Fruit fly (Drosophila melanogaster) whole organism, embryonic: ENCODE results near the gene CG12728.

Experiments used
- Abd-B ChIP-seq: fragments of 200-800 bp; sonication (Bioruptor generic); optimal IDR thresholded peaks from 2 replicates; lab custom pipeline; 2018; ENCODE audit warnings: missing biosample characterization, mild to moderate bottlenecking, missing genetic modification characterization, moderate library complexity
- CG10462 ChIP-seq: fragments of 200-800 bp; sonication (Bioruptor generic); optimal IDR thresholded peaks from 2 replicates; lab custom pipeline; 2016; ENCODE audit warnings: missing biosample characterization, missing genetic modification characterization
- CG10654 ChIP-seq: fragments of 200-800 bp; sonication (Bioruptor generic); optimal IDR thresholded peaks from 2 replicates; lab custom pipeline; 2016; ENCODE audit warnings: missing biosample characterization, missing genetic modification characterization
- CG10959 ChIP-seq: fragments of 200-800 bp; sonication (Bioruptor generic); IDR thresholded peaks from 2 replicates; pipeline ENCODE4 v1.3.6; 2022; ENCODE audit warnings: missing biosample characterization, missing genetic modification characterization
- CG10979 ChIP-seq: fragments of 200-800 bp; sonication (Bioruptor generic); optimal IDR thresholded peaks from 2 replicates; lab custom pipeline; 2018; ENCODE audit warnings: missing biosample characterization, mild to moderate bottlenecking, missing genetic modification characterization, moderate library complexity
- CG11695 ChIP-seq: fragments of 200-800 bp; sonication (Bioruptor generic); IDR thresholded peaks from 3 replicates; pipeline ENCODE4 v1.3.6; 2022; ENCODE audit warnings: missing biosample characterization, missing genetic modification characterization
- CG14014 ChIP-seq: fragments of 200-800 bp; sonication (Bioruptor generic); IDR thresholded peaks from 2 replicates; pipeline ENCODE4 v1.3.6; 2022; ENCODE audit warnings: missing biosample characterization, missing genetic modification characterization
- CG15011 ChIP-seq: fragments of 200-800 bp; sonication (Bioruptor generic); optimal IDR thresholded peaks from 3 replicates; lab custom pipeline; 2018; ENCODE audit warnings: missing biosample characterization, mild to moderate bottlenecking, missing genetic modification characterization
- CG15514 ChIP-seq: fragments of 200-800 bp; sonication (Bioruptor generic); optimal IDR thresholded peaks from 3 replicates; lab custom pipeline; 2017; ENCODE audit warnings: missing biosample characterization, missing genetic modification characterization, mild to moderate bottlenecking, moderate library complexity, missing genetic modification reagents
- CG15601 ChIP-seq: fragments of 200-800 bp; sonication (Bioruptor generic); optimal IDR thresholded peaks from 3 replicates; lab custom pipeline; 2019; ENCODE audit warnings: missing biosample characterization, mild to moderate bottlenecking, missing genetic modification characterization, moderate library complexity
- CG16779 ChIP-seq: fragments of 200-800 bp; sonication (Bioruptor generic); IDR thresholded peaks from 2 replicates; pipeline ENCODE4 v1.3.6; 2022; ENCODE audit warnings: missing biosample characterization, missing genetic modification characterization
- CG1792 ChIP-seq: fragments of 200-800 bp; sonication (Bioruptor generic); optimal IDR thresholded peaks from 2 replicates; lab custom pipeline; 2016; ENCODE audit warnings: missing biosample characterization, missing genetic modification characterization
- CG2889 ChIP-seq: fragments of 200-800 bp; sonication (Bioruptor generic); IDR thresholded peaks from 3 replicates; pipeline ENCODE4 v1.3.6; 2022; ENCODE audit warnings: missing biosample characterization, missing genetic modification characterization
- CG31365 ChIP-seq: fragments of 200-800 bp; sonication (Bioruptor generic); optimal IDR thresholded peaks from 2 replicates; lab custom pipeline; 2018; ENCODE audit warnings: missing biosample characterization, mild to moderate bottlenecking, missing genetic modification characterization
- CG34422 ChIP-seq: fragments of 200-800 bp; sonication (Bioruptor generic); IDR thresholded peaks from 3 replicates; pipeline ENCODE4 v1.3.6; 2022; ENCODE audit warnings: missing biosample characterization, missing genetic modification characterization
- CG4854 ChIP-seq: fragments of 200-800 bp; sonication (Bioruptor generic); optimal IDR thresholded peaks from 2 replicates; lab custom pipeline; 2016; ENCODE audit warnings: missing biosample characterization, missing genetic modification characterization, inconsistent platforms
- CG5245 ChIP-seq: fragments of 200-800 bp; sonication (Bioruptor generic); optimal IDR thresholded peaks from 3 replicates; lab custom pipeline; 2016; ENCODE audit warnings: missing biosample characterization, missing genetic modification characterization
- CG7745 ChIP-seq: fragments of 200-800 bp; sonication (Bioruptor generic); optimal IDR thresholded peaks from 2 replicates; lab custom pipeline; 2018; ENCODE audit warnings: missing biosample characterization, mild to moderate bottlenecking, missing genetic modification characterization, moderate library complexity
- CG8290 ChIP-seq, 3 experiments: fragments of 200-800 bp; sonication (Bioruptor generic); optimal IDR thresholded peaks; 2 replicates each; lab custom pipeline; 2016 to 2019; ENCODE audit warnings: missing biosample characterization in 3 of 3, missing genetic modification characterization in 3 of 3, mild to moderate bottlenecking in 2 of 3, moderate library complexity in 1 of 3
- CG9437 ChIP-seq: fragments of 200-800 bp; sonication (Bioruptor generic); optimal IDR thresholded peaks from 2 replicates; lab custom pipeline; 2018; ENCODE audit warnings: missing biosample characterization, mild to moderate bottlenecking, missing genetic modification characterization
- CG9876 ChIP-seq: fragments of 200-800 bp; sonication (Bioruptor generic); optimal IDR thresholded peaks from 2 replicates; lab custom pipeline; 2016; ENCODE audit warnings: missing biosample characterization, missing genetic modification characterization
- Doc2 ChIP-seq: fragments of 200-800 bp; sonication (Bioruptor generic); IDR thresholded peaks from 2 replicates; pipeline ENCODE4 v1.3.6; 2022; ENCODE audit warnings: missing biosample characterization, missing genetic modification characterization
- Drgx ChIP-seq: fragments of 200-800 bp; sonication (Bioruptor generic); IDR thresholded peaks from 2 replicates; pipeline ENCODE4 v1.3.6; 2022; ENCODE audit warnings: missing biosample characterization, missing genetic modification characterization
- E2f1 ChIP-seq: fragments of 200-800 bp; sonication (Bioruptor generic); IDR thresholded peaks from 2 replicates; pipeline ENCODE4 v1.3.6; 2022; ENCODE audit warnings: missing biosample characterization, missing genetic modification characterization
- H2.0 ChIP-seq: fragments of 200-800 bp; sonication (Bioruptor generic); IDR thresholded peaks from 2 replicates; pipeline ENCODE4 v1.3.6; 2022; ENCODE audit warnings: missing biosample characterization, missing genetic modification characterization
- Hey ChIP-seq: fragments of 200-800 bp; sonication (Bioruptor generic); optimal IDR thresholded peaks from 3 replicates; lab custom pipeline; 2018; ENCODE audit warnings: missing biosample characterization, mild to moderate bottlenecking, missing genetic modification characterization
- HmgD ChIP-seq: fragments of 200-800 bp; sonication (Bioruptor generic); optimal IDR thresholded peaks from 3 replicates; lab custom pipeline; 2016; ENCODE audit warnings: missing biosample characterization, missing genetic modification characterization
- Hr3 ChIP-seq: fragments of 200-800 bp; sonication (Bioruptor generic); optimal IDR thresholded peaks from 3 replicates; lab custom pipeline; 2016; ENCODE audit warnings: missing biosample characterization, missing genetic modification characterization
- Hr78 ChIP-seq, 2 experiments: fragments of 200-800 bp in 1 of 2; fragments of >200 bp in 1 of 2; sonication (Bioruptor generic) in 1 of 2; optimal IDR thresholded peaks; 2 replicates each; lab custom pipeline; 2017 to 2019; ENCODE audit warnings: missing biosample characterization in 2 of 2, missing genetic modification characterization in 2 of 2, mild to moderate bottlenecking in 1 of 2, moderate library complexity in 1 of 2
- Hsf ChIP-seq: fragments of 200-800 bp; sonication (Bioruptor generic); optimal IDR thresholded peaks from 3 replicates; lab custom pipeline; 2016; ENCODE audit warnings: missing biosample characterization, missing genetic modification characterization
- Lpt ChIP-seq: fragments of >200 bp; optimal IDR thresholded peaks from 2 replicates; lab custom pipeline; 2018; ENCODE audit warnings: missing biosample characterization, missing genetic modification characterization
- Mad ChIP-seq: fragments of 200-800 bp; sonication (Bioruptor generic); optimal IDR thresholded peaks from 2 replicates; lab custom pipeline; 2016; ENCODE audit warnings: missing biosample characterization, missing genetic modification characterization
- Pdp1 ChIP-seq, 2 experiments: fragments of 200-800 bp; sonication (Bioruptor generic); optimal IDR thresholded peaks; 3 replicates each; lab custom pipeline; 2016; ENCODE audit warnings: missing biosample characterization in 2 of 2, missing genetic modification characterization in 2 of 2, mild to moderate bottlenecking in 1 of 2, moderate library complexity in 1 of 2
- ase ChIP-seq: fragments of 200-800 bp; sonication (Bioruptor generic); IDR thresholded peaks from 3 replicates; pipeline ENCODE4 v1.3.6; 2022; ENCODE audit warnings: missing biosample characterization, missing genetic modification characterization
- cad ChIP-seq: fragments of >200 bp; optimal IDR thresholded peaks from 2 replicates; lab custom pipeline; 2017; ENCODE audit warnings: missing biosample characterization, missing genetic modification characterization
- chm ChIP-seq: fragments of 200-800 bp; sonication (Bioruptor generic); IDR thresholded peaks from 2 replicates; pipeline ENCODE4 v1.3.6; 2022; ENCODE audit warnings: missing biosample characterization, missing genetic modification characterization
- dm ChIP-seq: fragments of 200-800 bp; sonication (Bioruptor generic); optimal IDR thresholded peaks from 3 replicates; lab custom pipeline; 2016; ENCODE audit warnings: missing biosample characterization, missing genetic modification characterization
- ems ChIP-seq: fragments of 200-800 bp; sonication (Bioruptor generic); optimal IDR thresholded peaks from 3 replicates; lab custom pipeline; 2016; ENCODE audit warnings: missing biosample characterization, missing genetic modification characterization
- ewg ChIP-seq: fragments of 200-800 bp; sonication (Bioruptor generic); optimal IDR thresholded peaks from 3 replicates; lab custom pipeline; 2017; ENCODE audit warnings: mild to moderate bottlenecking, missing biosample characterization, missing genetic modification reagents, missing genetic modification characterization
- gt ChIP-seq: fragments of 200-800 bp; sonication (Bioruptor generic); IDR thresholded peaks from 2 replicates; pipeline ENCODE4 v1.3.6; 2022; ENCODE audit warnings: missing biosample characterization, missing genetic modification characterization
- her ChIP-seq: fragments of 200-800 bp; sonication (Bioruptor generic); optimal IDR thresholded peaks from 2 replicates; lab custom pipeline; 2016; ENCODE audit warnings: missing biosample characterization, missing genetic modification characterization
- ken ChIP-seq: fragments of 200-800 bp; sonication (Bioruptor generic); IDR thresholded peaks from 3 replicates; pipeline ENCODE4 v1.3.6; 2022; ENCODE audit warnings: missing biosample characterization, missing genetic modification characterization
- p53 ChIP-seq: fragments of 200-800 bp; sonication (Bioruptor generic); optimal IDR thresholded peaks from 2 replicates; lab custom pipeline; 2016; ENCODE audit warnings: missing biosample characterization, missing genetic modification characterization
- pan ChIP-seq, 4 experiments: fragments of >200 bp in 3 of 4; fragments of 200-800 bp in 1 of 4; sonication (Bioruptor generic) in 1 of 4; optimal IDR thresholded peaks in 3 of 4; IDR thresholded peaks in 1 of 4; 2 replicates each; pipeline versions ENCODE4 v1.3.6 to Lab custom; 2017 to 2022; ENCODE audit warnings: missing biosample characterization in 2 of 4, missing genetic modification characterization in 2 of 4, mixed read lengths in 1 of 4
- peb ChIP-seq: fragments of 200-800 bp; sonication (Bioruptor generic); IDR thresholded peaks from 2 replicates; pipeline ENCODE4 v1.3.6; 2022; ENCODE audit warnings: missing biosample characterization, missing genetic modification characterization
- psq ChIP-seq: fragments of 200-800 bp; sonication (Bioruptor generic); optimal IDR thresholded peaks from 2 replicates; lab custom pipeline; 2017; ENCODE audit warnings: missing biosample characterization, missing genetic modification characterization
- row ChIP-seq: fragments of 200-800 bp; sonication (Bioruptor generic); IDR thresholded peaks from 3 replicates; pipeline ENCODE4 v1.3.6; 2022; ENCODE audit warnings: missing biosample characterization, missing genetic modification characterization
- sqz ChIP-seq: fragments of 200-800 bp; sonication (Bioruptor generic); optimal IDR thresholded peaks from 3 replicates; lab custom pipeline; 2018; ENCODE audit warnings: missing biosample characterization, mild to moderate bottlenecking, missing genetic modification characterization
- stc ChIP-seq: fragments of 200-800 bp; sonication (Bioruptor generic); IDR thresholded peaks from 2 replicates; pipeline ENCODE4 v1.3.6; 2022; ENCODE audit warnings: missing biosample characterization, missing genetic modification characterization
- wek ChIP-seq: fragments of 200-800 bp; sonication (Bioruptor generic); optimal IDR thresholded peaks from 3 replicates; lab custom pipeline; 2018; ENCODE audit warnings: missing biosample characterization, mild to moderate bottlenecking, missing genetic modification characterization, moderate library complexity

CG12728 gene

dm6 chrX:5918499-5919126, 23.8 kb upstream of the CG12728 start (continued):
- TF ChIP-seq CG15514 (GFP tag; lab: Kevin White, UChicago) (peak; percentile 95), Abd-B (GFP tag; lab: Kevin White, UChicago) (peak; percentile 98), Hsf (GFP tag; lab: Kevin White, UChicago) (peak; percentile 99), sqz (GFP tag; lab: Kevin White, UChicago) (peak; percentile 99), CG9876 (GFP tag; lab: Kevin White, UChicago) (peak; percentile 97), ewg (GFP tag; lab: Kevin White, UChicago) (peak; percentile 98), stc (peak; percentile 99), wek (GFP tag; lab: Kevin White, UChicago) (peak; percentile 93), Pdp1 (GFP tag; optimal IDR thresholded peaks at IDR 0.05; lab: Kevin White, UChicago) (peak; percentile 99), Hr78 (GFP tag; optimal IDR thresholded peaks at IDR 0.05; lab: Kevin White, UChicago) (peak in 1 of 2 experiments; percentile 90), CG15601 (tag; lab: Kevin White, UChicago) (peak; percentile 96), p53 (GFP tag; lab: Kevin White, UChicago) (peak; percentile 96), ems (GFP tag; lab: Kevin White, UChicago) (peak; percentile 98), CG10979 (tag; lab: Kevin White, UChicago) (peak; percentile 98), Mad (GFP tag; lab: Kevin White, UChicago) (peak; percentile 98), peb (GFP tag; lab: Robert Waterston, UW) (peak; percentile 99), psq (GFP tag; lab: Kevin White, UChicago) (peak; percentile 97), H2.0 (GFP tag; lab: Robert Waterston, UW) (peak; percentile 99), CG14014 (GFP tag; lab: Robert Waterston, UW) (peak; percentile 99), CG11695 (GFP tag; lab: Robert Waterston, UW) (peak; percentile 98), ken (GFP tag; lab: Robert Waterston, UW) (peak; percentile 100), Doc2 (GFP tag; lab: Robert Waterston, UW) (peak; percentile 98), cad (no peak), row (GFP tag; lab: Robert Waterston, UW) (peak; percentile 100), Lpt (no peak), CG2889 (GFP tag; lab: Robert Waterston, UW) (peak; percentile 99), CG34422 (peak; percentile 99), CG16779 (GFP tag; lab: Robert Waterston, UW) (peak; percentile 99), CG10462 (GFP tag; lab: Kevin White, UChicago) (peak; percentile 98), CG10959 (GFP tag; lab: Robert Waterston, UW) (peak; percentile 99), her (GFP tag; lab: Kevin White, UChicago) (peak; percentile 97), CG10654 (GFP tag; lab: Kevin White, UChicago) (peak; percentile 98), CG4854 (GFP tag; lab: Kevin White, UChicago) (peak; percentile 96), CG31365 (tag; lab: Kevin White, UChicago) (peak; percentile 93), CG5245 (GFP tag; lab: Kevin White, UChicago) (peak; percentile 99), chm (GFP tag; lab: Robert Waterston, UW) (peak; percentile 99), Hr3 (GFP tag; lab: Kevin White, UChicago) (peak; percentile 99), CG15011 (GFP tag; lab: Kevin White, UChicago) (peak; percentile 98), dm (peak; percentile 97), CG1792 (peak; percentile 98), CG8290 (GFP tag; optimal IDR thresholded peaks at IDR 0.05; lab: Kevin White, UChicago) (peak; percentile 96), CG8290 (tag; optimal IDR thresholded peaks at IDR 0.05; lab: Kevin White, UChicago) (peak; percentile 80 to 100), HmgD (GFP tag; lab: Kevin White, UChicago) (peak; percentile 99), Hey (tag; lab: Kevin White, UChicago) (peak; percentile 95), Drgx (GFP tag; lab: Robert Waterston, UW) (peak; percentile 99), ase (peak; percentile 99), pan (optimal IDR thresholded peaks at IDR 0.05; lab: Kevin White, UChicago) (no peak), pan (GFP tag; optimal IDR thresholded peaks at IDR 0.05 in 1 of 2, IDR thresholded peaks at IDR 0.05 in 1 of 2) (peak in 1 of 2 experiments; percentile 99), E2f1 (peak; percentile 99), CG7745 (tag; lab: Kevin White, UChicago) (peak; percentile 67), gt (GFP tag; lab: Robert Waterston, UW) (peak; percentile 98), CG9437 (GFP tag; lab: Kevin White, UChicago) (peak; percentile 91)
